4 fruit fly cellular contexts compared by ENCODE assay signal in the genomic region with DNA sequence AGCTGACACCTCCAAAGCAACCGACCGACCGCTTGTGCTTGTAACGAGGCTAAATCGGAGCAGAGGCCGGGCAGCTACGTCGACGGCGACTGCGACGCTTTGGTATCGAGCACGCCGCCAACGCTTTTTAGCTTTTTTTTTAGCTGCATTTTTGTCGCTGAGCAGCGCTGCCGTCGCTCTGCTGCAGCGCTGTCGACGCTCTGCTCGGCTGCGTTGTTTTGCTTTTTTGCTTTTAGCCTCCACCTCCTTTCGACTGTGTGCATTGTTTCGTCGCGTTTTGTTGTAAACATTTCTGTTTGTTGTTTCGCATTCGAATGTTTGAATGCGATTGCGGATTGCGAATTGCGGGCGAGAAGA.
TF ChIP-seq lines count a peak whose summit lies in the region.

No protein-coding gene starts in this region.

- no peak for TF ChIP-seq CTCF in whole organism, embryonic (GFP tag; optimal IDR thresholded peaks at IDR 0.05; lab: Kevin White, UChicago)

TF ChIP-seq in whole organism, embryonic, 481 proteins besides CTCF, POLR2A, EP300 and RAD21 (continues in another document):
- TF ChIP-seq crp (GFP tag; optimal IDR thresholded peaks at IDR 0.05; lab: Kevin White, UChicago) (no peak), Drgx (GFP tag; IDR thresholded peaks at IDR 0.05; lab: Robert Waterston, UW) (0 out of 2 replicates have a peak, but pooled peaks have one; percentile 7), PHDP (tag; optimal IDR thresholded peaks at IDR 0.05; lab: Kevin White, UChicago) (no peak), sr (GFP tag; IDR thresholded peaks at IDR 0.05; lab: Robert Waterston, UW) (peak; percentile 84; the same call in 2 of the 3 replicates), Lhr (GFP tag; optimal IDR thresholded peaks at IDR 0.05; lab: Kevin White, UChicago) (no peak), Ets65A (GFP tag; lab: Kevin White, UChicago) (no peak), chinmo (GFP tag; IDR thresholded peaks at IDR 0.05; lab: Robert Waterston, UW; ENCODE audit: partially characterized antibody) (peak; percentile 97), CG31441 (GFP tag; IDR thresholded peaks at IDR 0.05; lab: Robert Waterston, UW) (peak; percentile 6), CG18262 (tag; optimal IDR thresholded peaks at IDR 0.05; lab: Kevin White, UChicago) (peak; percentile 26), CG6813 (GFP tag; optimal IDR thresholded peaks at IDR 0.05; lab: Kevin White, UChicago) (peak; percentile 12), nom (GFP tag; optimal IDR thresholded peaks at IDR 0.05; lab: Kevin White, UChicago) (peak; percentile 63), E2f1 (GFP tag; IDR thresholded peaks at IDR 0.05; lab: Robert Waterston, UW) (no peak), CG2199 (GFP tag; IDR thresholded peaks at IDR 0.05; lab: Robert Waterston, UW) (0 out of 3 replicates have a peak, but pooled peaks have one; percentile 7), Tbp (GFP tag; optimal IDR thresholded peaks at IDR 0.05; lab: Kevin White, UChicago) (no peak), Adf1 (GFP tag; IDR thresholded peaks at IDR 0.05; lab: Robert Waterston, UW) (peak; percentile 94), Kr (GFP tag; optimal IDR thresholded peaks at IDR 0.05; lab: Kevin White, UChicago) (no peak), p53 (GFP tag; optimal IDR thresholded peaks at IDR 0.05; lab: Kevin White, UChicago) (no peak), CG2678 (tag; optimal IDR thresholded peaks at IDR 0.05; lab: Kevin White, UChicago) (no peak), CG3838 (GFP tag; optimal IDR thresholded peaks at IDR 0.05; lab: Kevin White, UChicago) (peak; percentile 27), peb (GFP tag; IDR thresholded peaks at IDR 0.05; lab: Robert Waterston, UW) (no peak), sqz (GFP tag; optimal IDR thresholded peaks at IDR 0.05; lab: Kevin White, UChicago) (peak; percentile 86), sd (tag; optimal IDR thresholded peaks at IDR 0.05; lab: Kevin White, UChicago) (peak; percentile 37)

TF ChIP-seq in whole organism, prepupa, 60 proteins besides CTCF, POLR2A, EP300 and RAD21:
- TF ChIP-seq CG3032 (tag; optimal IDR thresholded peaks at IDR 0.05; lab: Kevin White, UChicago) (no peak), eg (GFP tag; IDR thresholded peaks at IDR 0.05; lab: Robert Waterston, UW) (peak; percentile 65; the same call in 2 of the 3 replicates), ss (GFP tag; optimal IDR thresholded peaks at IDR 0.05; lab: Kevin White, UChicago) (peak; percentile 24 to 40), acj6 (GFP tag; optimal IDR thresholded peaks at IDR 0.05; lab: Kevin White, UChicago) (no peak), CG6163 (GFP tag; IDR thresholded peaks at IDR 0.05; lab: Robert Waterston, UW) (peak; percentile 49; the same call in 2 of the 3 replicates), CG10631 (GFP tag; optimal IDR thresholded peaks at IDR 0.05; lab: Kevin White, UChicago) (peak; percentile 17), Eip75B (GFP tag; optimal IDR thresholded peaks at IDR 0.05; lab: Kevin White, UChicago) (peak; percentile 2), spab (GFP tag; optimal IDR thresholded peaks at IDR 0.05; lab: Kevin White, UChicago) (peak; percentile 12), vri (GFP tag; optimal IDR thresholded peaks at IDR 0.05; lab: Kevin White, UChicago) (peak; percentile 2)
TF ChIP-seq in whole organism, prepupa: peak in this region for 7.

TF ChIP-seq in whole organism, pupa, 21 proteins besides CTCF, POLR2A, EP300 and RAD21:
- TF ChIP-seq CG8159 (tag; optimal IDR thresholded peaks at IDR 0.05; lab: Kevin White, UChicago) = peak; percentile 12
- TF ChIP-seq CG12605 (GFP tag; IDR thresholded peaks at IDR 0.05; lab: Robert Waterston, UW) = peak; percentile 40
- TF ChIP-seq Ets98B (GFP tag; IDR thresholded peaks at IDR 0.05; lab: Robert Waterston, UW) = peak; percentile 14; the same call in 1 of the 2 replicates
- peak; percentile 30 for TF ChIP-seq EcR (GFP tag; optimal IDR thresholded peaks at IDR 0.05; lab: Kevin White, UChicago)
- TF ChIP-seq gl (tag; optimal IDR thresholded peaks at IDR 0.05; lab: Kevin White, UChicago) = peak; percentile 59
- TF ChIP-seq Pif1B (GFP tag; optimal IDR thresholded peaks at IDR 0.05; lab: Kevin White, UChicago) = no peak
- TF ChIP-seq fd96Ca (GFP tag; IDR thresholded peaks at IDR 0.05; lab: Robert Waterston, UW) = no peak; the same call in 1 of the 3 replicates
- TF ChIP-seq CG4496 (GFP tag; IDR thresholded peaks at IDR 0.05; lab: Robert Waterston, UW) = peak; percentile 61
- peak; percentile 9; the same call in 1 of the 2 replicates for TF ChIP-seq CG32121 (GFP tag; IDR thresholded peaks at IDR 0.05; lab: Robert Waterston, UW)
- peak; percentile 24 for TF ChIP-seq CG13204 (GFP tag; optimal IDR thresholded peaks at IDR 0.05; lab: Kevin White, UChicago)
- TF ChIP-seq CG10348 (GFP tag; IDR thresholded peaks at IDR 0.05; lab: Robert Waterston, UW) = no peak

TF ChIP-seq in whole organism, wandering third instar larva, 38 proteins besides CTCF, POLR2A, EP300 and RAD21:
- TF ChIP-seq jim (GFP tag; optimal IDR thresholded peaks at IDR 0.05; lab: Kevin White, UChicago) (peak; percentile 1), tai (GFP tag; optimal IDR thresholded peaks at IDR 0.05; lab: Kevin White, UChicago) (no peak), Hr83 (GFP tag; optimal IDR thresholded peaks at IDR 0.05; lab: Kevin White, UChicago; ENCODE audit: poor library complexity, severe bottlenecking) (no peak), Dif (GFP tag; optimal IDR thresholded peaks at IDR 0.05; lab: Kevin White, UChicago; ENCODE audit: partially characterized antibody) (no peak), psq (GFP tag; optimal IDR thresholded peaks at IDR 0.05; lab: Kevin White, UChicago) (peak; percentile 2), dsf (GFP tag; optimal IDR thresholded peaks at IDR 0.05; lab: Kevin White, UChicago; ENCODE audit: borderline replicate concordance) (no peak)
